Fruit fly (Drosophila melanogaster): Measurements from ENCODE around the gene CG13625.

- peak; percentile 44; the same call in 2 of the 3 replicates for TF ChIP-seq Opbp (GFP tag; IDR thresholded peaks at IDR 0.05; ENCODE audit: partially characterized antibody)
- no peak for TF ChIP-seq pfk (GFP tag; optimal IDR thresholded peaks at IDR 0.05)
- TF ChIP-seq da (GFP tag; optimal IDR thresholded peaks at IDR 0.05), result no peak
- no peak for TF ChIP-seq sd (tag; optimal IDR thresholded peaks at IDR 0.05)
- no peak for TF ChIP-seq wor (GFP tag; IDR thresholded peaks at IDR 0.05)
Observed at dm6 chr3R:24556554-24556953, 28.4 kb downstream of the CG13625 start.

All from whole organism, embryonic.